Worm (Caenorhabditis elegans): Measurements from ENCODE around the gene srxa-6.

srxa-6 gene

DNA sequence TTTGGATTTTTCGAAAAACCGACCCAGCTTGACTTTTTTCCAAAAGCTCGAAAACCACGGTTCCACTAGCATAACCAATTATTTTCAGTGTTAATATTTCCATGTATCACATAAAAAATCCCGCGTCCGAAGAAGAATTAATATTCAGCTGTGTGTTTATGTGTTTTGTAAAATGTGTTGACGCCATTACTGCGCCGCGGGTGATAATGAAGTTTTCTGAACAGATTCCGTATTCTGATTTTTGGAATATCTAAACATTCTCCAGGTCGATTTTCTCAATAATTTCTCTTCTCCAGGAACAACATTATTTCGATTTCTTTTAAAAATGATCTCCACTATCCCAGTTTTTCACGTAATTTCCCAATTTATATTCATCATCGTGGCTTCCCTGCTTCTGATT is at the start of gene srxa-6:
srxa-6 (plus strand) TSS at position 301 of the 400 bp plus-strand sequence.
- no peak for TF ChIP-seq ama-1 (optimal IDR thresholded peaks at IDR 0.05)
- TF ChIP-seq elt-1 (tag; optimal IDR thresholded peaks at IDR 0.05) = no peak
- no peak for TF ChIP-seq ztf-11 (tag; optimal IDR thresholded peaks at IDR 0.05)
- no peak for TF ChIP-seq mdl-1 (tag; optimal IDR thresholded peaks at IDR 0.05)
- TF ChIP-seq pqm-1 (tag; optimal IDR thresholded peaks at IDR 0.05) = no peak
- no peak for TF ChIP-seq fos-1 (tag; optimal IDR thresholded peaks at IDR 0.05)
- no peak for TF ChIP-seq zag-1 (tag; optimal IDR thresholded peaks at IDR 0.05)
- no peak for TF ChIP-seq ceh-9 (tag; optimal IDR thresholded peaks at IDR 0.05)
- TF ChIP-seq fkh-2 (tag; optimal IDR thresholded peaks at IDR 0.05) = no peak
- no peak for TF ChIP-seq R02D3.7 (tag; optimal IDR thresholded peaks at IDR 0.05)
- no peak for TF ChIP-seq ceh-82 (tag; optimal IDR thresholded peaks at IDR 0.05)
- TF ChIP-seq unc-39 (tag; optimal IDR thresholded peaks at IDR 0.05) = no peak
- no peak for TF ChIP-seq pha-4 (tag; optimal IDR thresholded peaks at IDR 0.05)
- no peak for TF ChIP-seq ZK546.5 (tag; optimal IDR thresholded peaks at IDR 0.05)
- no peak for TF ChIP-seq tbx-2 (tag; optimal IDR thresholded peaks at IDR 0.05)
- no peak for TF ChIP-seq egl-5 (tag; optimal IDR thresholded peaks at IDR 0.05)
- no peak for TF ChIP-seq jun-1 (tag; optimal IDR thresholded peaks at IDR 0.05)

DNA sequence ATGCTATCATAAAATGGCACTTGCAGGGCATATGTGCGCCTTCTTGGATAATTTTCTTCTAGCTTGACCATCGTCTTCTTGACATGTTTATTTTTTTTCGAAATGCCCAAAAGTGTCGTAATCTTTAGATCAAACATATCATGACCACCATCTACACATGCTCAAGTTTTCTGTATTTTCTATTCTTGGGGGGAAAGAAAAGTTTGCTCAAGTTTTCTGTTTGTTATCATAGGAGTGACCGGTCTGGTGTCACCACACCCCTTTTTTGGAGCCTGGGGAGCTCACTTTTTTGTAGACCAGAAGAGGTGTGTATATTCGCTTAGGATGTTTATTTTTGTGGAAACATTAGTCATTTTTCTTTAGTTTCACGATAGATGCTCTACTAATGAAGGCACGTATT is 49.4 kb upstream of the srxa-6 start, which contains the start of gene klf-2:
klf-2 (plus strand) TSS at position 301 of the 400 bp plus-strand sequence.
- TF ChIP-seq daf-12 (tag; optimal IDR thresholded peaks at IDR 0.05) (no peak), nhr-77 (tag; optimal IDR thresholded peaks at IDR 0.05) (no peak), egl-5 (tag; optimal IDR thresholded peaks at IDR 0.05) (no peak), nhr-237 (tag; optimal IDR thresholded peaks at IDR 0.05) (no peak), nfya-1 (tag; optimal IDR thresholded peaks at IDR 0.05; ENCODE audit: insufficient read depth) (no peak), snpc-4 (tag; optimal IDR thresholded peaks at IDR 0.05) (no peak), tbx-2 (tag; optimal IDR thresholded peaks at IDR 0.05) (no peak), ama-1 (optimal IDR thresholded peaks at IDR 0.05) (no peak), mml-1 (tag; optimal IDR thresholded peaks at IDR 0.05) (no peak), aly-2 (tag; optimal IDR thresholded peaks at IDR 0.05) (no peak), lin-39 (tag; optimal IDR thresholded peaks at IDR 0.05) (no peak), nhr-76 (tag; optimal IDR thresholded peaks at IDR 0.05) (no peak), nhr-67 (tag; optimal IDR thresholded peaks at IDR 0.05) (no peak), pqm-1 (tag; optimal IDR thresholded peaks at IDR 0.05) (no peak), fos-1 (tag; optimal IDR thresholded peaks at IDR 0.05) (no peak)

DNA sequence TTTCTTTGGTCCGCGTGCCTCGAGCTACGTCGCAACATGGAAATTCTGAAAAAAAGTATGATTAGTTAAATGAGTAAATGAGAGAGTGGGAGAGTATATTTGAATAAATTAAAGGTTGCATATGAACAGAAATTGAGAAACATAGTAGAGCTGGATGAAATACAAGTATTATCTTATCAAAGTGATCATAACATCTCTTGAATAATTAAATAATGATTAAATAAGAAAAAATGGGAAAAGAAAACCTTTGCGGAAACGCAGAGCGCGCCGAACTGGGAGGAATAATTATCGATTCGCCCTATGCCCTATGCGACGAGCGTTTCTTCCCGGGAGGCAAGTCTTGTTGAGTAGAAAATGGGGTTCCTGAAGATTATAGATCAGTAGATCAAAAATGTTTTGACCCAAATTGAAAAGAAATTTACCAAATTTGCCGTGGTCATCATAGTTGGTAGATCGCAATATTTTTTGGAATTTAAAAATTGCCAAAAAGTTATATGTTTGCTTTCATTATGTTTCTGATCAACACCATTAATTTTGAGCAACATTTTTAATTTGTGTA is 45.2 kb upstream of the srxa-6 start, which contains the start of gene F53F8.3:
F53F8.3 (minus strand) TSS at position 51 of the 559 bp plus-strand sequence.
- TF ChIP-seq tbx-2 (tag; optimal IDR thresholded peaks at IDR 0.05) = no peak

DNA sequence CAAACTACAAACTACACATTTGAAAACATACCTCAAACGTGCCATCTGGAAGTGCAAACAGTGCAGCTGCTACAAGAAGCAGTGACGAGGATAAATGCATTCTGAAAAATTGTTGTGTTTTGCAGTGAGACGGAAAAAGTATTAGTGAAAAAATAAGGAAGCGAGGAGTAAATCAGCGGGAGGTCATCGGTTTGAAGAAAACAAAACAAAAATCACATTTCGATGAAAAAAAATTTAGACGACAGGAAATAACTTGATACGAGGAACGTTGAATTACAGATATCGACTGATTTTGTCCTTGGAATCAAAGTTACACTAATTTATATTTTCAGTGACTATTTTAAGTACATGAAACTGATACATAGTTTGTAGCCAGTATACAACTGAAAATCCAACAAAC is 43.2 kb upstream of the srxa-6 start, which contains the start of gene F53F8.4:
F53F8.4 (minus strand) TSS at position 101 of the 400 bp plus-strand sequence.
- TF ChIP-seq elt-2 (tag; optimal IDR thresholded peaks at IDR 0.05) (no peak), nhr-28 (tag; optimal IDR thresholded peaks at IDR 0.05) (no peak), egl-5 (tag; optimal IDR thresholded peaks at IDR 0.05) (no peak), elt-1 (tag; optimal IDR thresholded peaks at IDR 0.05) (no peak), nfya-1 (tag; optimal IDR thresholded peaks at IDR 0.05; ENCODE audit: insufficient read depth) (no peak)

DNA sequence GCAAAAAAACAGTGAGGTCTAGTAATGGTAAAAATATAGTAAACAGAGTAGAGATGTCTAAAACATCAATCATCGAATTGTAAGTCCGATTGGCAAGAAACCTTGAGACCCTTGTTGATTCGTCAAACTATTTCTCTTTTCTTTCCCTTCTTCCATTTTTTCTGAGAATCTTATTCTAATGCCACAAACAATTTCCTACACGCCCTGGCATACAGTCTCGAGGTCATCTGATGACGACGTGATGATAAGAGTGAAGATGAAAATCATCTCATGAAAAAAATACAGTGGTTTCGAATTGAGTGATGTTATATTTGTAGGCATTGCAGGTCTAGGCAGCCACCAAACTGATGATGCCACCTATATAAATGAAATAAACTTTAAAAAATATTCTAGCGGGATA is 41.9 kb upstream of the srxa-6 start:
- TF ChIP-seq nhr-67 (tag; optimal IDR thresholded peaks at IDR 0.05) (no peak), jun-1 (tag; optimal IDR thresholded peaks at IDR 0.05) (no peak), ceh-82 (tag; optimal IDR thresholded peaks at IDR 0.05) (no peak), nhr-76 (tag; optimal IDR thresholded peaks at IDR 0.05) (no peak), zag-1 (tag; optimal IDR thresholded peaks at IDR 0.05) (no peak), ztf-4 (tag; optimal IDR thresholded peaks at IDR 0.05) (no peak), R02D3.7 (tag; optimal IDR thresholded peaks at IDR 0.05) (no peak), hmg-11 (tag; optimal IDR thresholded peaks at IDR 0.05) (no peak), nhr-43 (tag; optimal IDR thresholded peaks at IDR 0.05; ENCODE audit: poor library complexity, severe bottlenecking) (no peak), ZK546.5 (tag; optimal IDR thresholded peaks at IDR 0.05) (no peak), nhr-237 (tag; optimal IDR thresholded peaks at IDR 0.05) (no peak), fkh-10 (GFP tag; optimal IDR thresholded peaks at IDR 0.05) (no peak), ceh-28 (tag; optimal IDR thresholded peaks at IDR 0.05) (no peak), ceh-9 (tag; optimal IDR thresholded peaks at IDR 0.05) (no peak), elt-3 (tag; optimal IDR thresholded peaks at IDR 0.05) (peak in 1 of 3 experiments; percentile 23), snpc-4 (tag; optimal IDR thresholded peaks at IDR 0.05) (no peak), ztf-11 (tag; optimal IDR thresholded peaks at IDR 0.05) (no peak), ceh-16 (tag; optimal IDR thresholded peaks at IDR 0.05) (no peak), sea-2 (GFP tag; optimal IDR thresholded peaks at IDR 0.05) (no peak), egl-27 (tag; optimal IDR thresholded peaks at IDR 0.05) (no peak), eor-1 (tag; optimal IDR thresholded peaks at IDR 0.05) (no peak), nhr-12 (tag; optimal IDR thresholded peaks at IDR 0.05) (no peak), unc-62 (GFP tag; optimal IDR thresholded peaks at IDR 0.05) (no peak), nhr-25 (tag; optimal IDR thresholded peaks at IDR 0.05) (peak; percentile 71), nhr-11 (tag; optimal IDR thresholded peaks at IDR 0.05) (peak; percentile 12), lin-15B (tag; optimal IDR thresholded peaks at IDR 0.05) (no peak), aly-2 (tag; optimal IDR thresholded peaks at IDR 0.05) (no peak), elt-1 (tag; optimal IDR thresholded peaks at IDR 0.05) (peak; percentile 56), egl-5 (tag; optimal IDR thresholded peaks at IDR 0.05) (no peak)
